Worm (Caenorhabditis elegans): Measurements from ENCODE around the gene cpg-7.

ce11 chrII:14138849-14139419 is 29.9 kb upstream of the cpg-7 start:
- TF ChIP-seq efl-1 (optimal IDR thresholded peaks at IDR 0.05) = no peak
- TF ChIP-seq efl-1 (GFP tag; optimal IDR thresholded peaks at IDR 0.05 in 1 of 2) = peak in 1 of 2 experiments; percentile 4
- TF ChIP-seq nhr-11 (tag; optimal IDR thresholded peaks at IDR 0.05) = no peak
- TF ChIP-seq blmp-1 (tag; optimal IDR thresholded peaks at IDR 0.05) = no peak
- no peak for TF ChIP-seq fos-1 (tag; optimal IDR thresholded peaks at IDR 0.05)
- TF ChIP-seq nhr-76 (tag; optimal IDR thresholded peaks at IDR 0.05) = no peak
- TF ChIP-seq unc-86 (tag; optimal IDR thresholded peaks at IDR 0.05) = no peak
- TF ChIP-seq ceh-82 (tag; optimal IDR thresholded peaks at IDR 0.05) = no peak
- no peak for TF ChIP-seq mdl-1 (tag; optimal IDR thresholded peaks at IDR 0.05)
- TF ChIP-seq nhr-28 (tag; optimal IDR thresholded peaks at IDR 0.05) = no peak
- no peak for TF ChIP-seq nhr-237 (tag; optimal IDR thresholded peaks at IDR 0.05)
- no peak for TF ChIP-seq nhr-85 (tag)
- no peak for TF ChIP-seq dsc-1 (tag; optimal IDR thresholded peaks at IDR 0.05)
- TF ChIP-seq nhr-12 (tag; optimal IDR thresholded peaks at IDR 0.05) = no peak
